Fruit fly (Drosophila melanogaster) whole organism, embryonic: Measurements from ENCODE around the gene ClC-c.
A peak's percentile ranks its signal among the peaks of the same experiment; 100 is the strongest.

Source experiments
- Aef1 ChIP-seq: fragments of 200-800 bp; sonication (Bioruptor generic); IDR thresholded peaks from 3 replicates; pipeline ENCODE4 v1.3.6; 2022; ENCODE audit warnings: missing biosample characterization, missing genetic modification characterization
- Antp ChIP-seq: fragments of 200-800 bp; sonication (Bioruptor generic); optimal IDR thresholded peaks from 3 replicates; lab custom pipeline; 2016; ENCODE audit warnings: missing biosample characterization, missing genetic modification characterization
- CG1024 ChIP-seq: fragments of 200-800 bp; sonication (Bioruptor generic); IDR thresholded peaks from 2 replicates; pipeline ENCODE4 v1.3.6; 2022; ENCODE audit warnings: missing biosample characterization, missing genetic modification characterization
- CG12104 ChIP-seq: fragments of 200-800 bp; sonication (Bioruptor generic); optimal IDR thresholded peaks from 3 replicates; lab custom pipeline; 2016; ENCODE audit warnings: missing biosample characterization, missing genetic modification characterization
- CG12769 ChIP-seq: fragments of 200-800 bp; sonication (Bioruptor generic); optimal IDR thresholded peaks from 2 replicates; lab custom pipeline; 2019; ENCODE audit warnings: missing biosample characterization, mild to moderate bottlenecking, missing genetic modification characterization, moderate library complexity
- CG13123 ChIP-seq: fragments of 200-800 bp; sonication (Bioruptor generic); optimal IDR thresholded peaks from 2 replicates; lab custom pipeline; 2016; ENCODE audit warnings: missing biosample characterization, missing genetic modification characterization
- CG14667 ChIP-seq: fragments of 200-800 bp; sonication (Bioruptor generic); IDR thresholded peaks from 2 replicates; pipeline ENCODE4 v1.3.6; 2022; ENCODE audit warnings: missing biosample characterization, missing genetic modification characterization
- CG17186 ChIP-seq: fragments of 200-800 bp; sonication (Bioruptor generic); optimal IDR thresholded peaks from 3 replicates; lab custom pipeline; 2017; ENCODE audit warnings: missing biosample characterization, missing genetic modification reagents, missing genetic modification characterization
- CG2875 ChIP-seq: fragments of 200-800 bp; sonication (Bioruptor generic); optimal IDR thresholded peaks from 2 replicates; lab custom pipeline; 2017; ENCODE audit warnings: missing biosample characterization, mild to moderate bottlenecking, missing genetic modification characterization, missing genetic modification reagents
- CG32767 ChIP-seq: fragments of 200-800 bp; sonication (Bioruptor generic); IDR thresholded peaks from 2 replicates; pipeline ENCODE4 v1.3.6; 2022; ENCODE audit warnings: missing biosample characterization, missing genetic modification characterization
- CG3995 ChIP-seq: fragments of 200-800 bp; sonication (Bioruptor generic); optimal IDR thresholded peaks from 3 replicates; lab custom pipeline; 2016; ENCODE audit warnings: missing biosample characterization, missing genetic modification characterization
- CG4707 ChIP-seq: fragments of 200-800 bp; sonication (Bioruptor generic); optimal IDR thresholded peaks from 2 replicates; lab custom pipeline; 2018; ENCODE audit warnings: missing biosample characterization, mild to moderate bottlenecking, missing genetic modification characterization, moderate library complexity
- CG5953 ChIP-seq: fragments of 200-800 bp; sonication (Bioruptor generic); IDR thresholded peaks from 2 replicates; pipeline ENCODE4 v1.3.6; 2022; ENCODE audit warnings: missing biosample characterization, missing genetic modification characterization
- CG6272 ChIP-seq: fragments of 200-800 bp; sonication (Bioruptor generic); IDR thresholded peaks from 2 replicates; pipeline ENCODE4 v1.3.6; 2022; ENCODE audit warnings: missing biosample characterization, missing genetic modification characterization
- CG8290 ChIP-seq, 3 experiments: fragments of 200-800 bp; sonication (Bioruptor generic); optimal IDR thresholded peaks; 2 replicates each; lab custom pipeline; 2016 to 2019; ENCODE audit warnings: missing biosample characterization in 3 of 3, missing genetic modification characterization in 3 of 3, mild to moderate bottlenecking in 2 of 3, moderate library complexity in 1 of 3
- CG9609 ChIP-seq: fragments of 200-800 bp; sonication (Bioruptor generic); optimal IDR thresholded peaks from 3 replicates; lab custom pipeline; 2016; ENCODE audit warnings: missing biosample characterization, missing genetic modification characterization
- D19A ChIP-seq: fragments of 200-800 bp; optimal IDR thresholded peaks from 3 replicates; lab custom pipeline; 2019; ENCODE audit warnings: missing biosample characterization, mild to moderate bottlenecking, missing genetic modification characterization, moderate library complexity
- Dp ChIP-seq: fragments of 200-800 bp; sonication (Bioruptor generic); optimal IDR thresholded peaks from 2 replicates; lab custom pipeline; 2018; ENCODE audit warnings: missing biosample characterization, mild to moderate bottlenecking, missing genetic modification characterization, moderate library complexity
- Fer3 ChIP-seq: fragments of 200-800 bp; sonication (Bioruptor generic); optimal IDR thresholded peaks from 2 replicates; lab custom pipeline; 2018; ENCODE audit warnings: missing biosample characterization, mild to moderate bottlenecking, missing genetic modification characterization, moderate library complexity
- Gug ChIP-seq: fragments of 200-800 bp; sonication (Bioruptor generic); IDR thresholded peaks from 4 replicates; pipeline ENCODE4 v1.3.6; 2022; ENCODE audit warnings: missing biosample characterization, missing genetic modification characterization
- HHEX ChIP-seq: fragments of 200-800 bp; sonication (Bioruptor generic); optimal IDR thresholded peaks from 3 replicates; lab custom pipeline; 2017; ENCODE audit warnings: missing biosample characterization, mild to moderate bottlenecking, missing genetic modification characterization, missing genetic modification reagents
- MESR4 ChIP-seq: fragments of 200-800 bp; sonication (Bioruptor generic); optimal IDR thresholded peaks from 2 replicates; lab custom pipeline; 2018; ENCODE audit warnings: missing biosample characterization, mild to moderate bottlenecking, missing genetic modification characterization, moderate library complexity
- Vsx1 ChIP-seq: fragments of 200-800 bp; sonication (Bioruptor generic); optimal IDR thresholded peaks from 2 replicates; lab custom pipeline; 2017; ENCODE audit warnings: missing biosample characterization, mild to moderate bottlenecking, missing genetic modification characterization, missing genetic modification reagents
- amos ChIP-seq: fragments of 200-800 bp; sonication (Bioruptor generic); IDR thresholded peaks from 2 replicates; pipeline ENCODE4 v1.3.6; 2022; ENCODE audit warnings: missing biosample characterization, missing genetic modification characterization; ENCODE audit not compliant: partially characterized antibody
- ara ChIP-seq: fragments of 200-800 bp; sonication (Bioruptor generic); IDR thresholded peaks from 2 replicates; pipeline ENCODE4 v1.3.6; 2022; ENCODE audit warnings: missing biosample characterization, missing genetic modification characterization
- az2 ChIP-seq: fragments of 200-800 bp; sonication (Bioruptor generic); optimal IDR thresholded peaks from 3 replicates; lab custom pipeline; 2016; ENCODE audit warnings: missing biosample characterization, missing genetic modification characterization
- btn ChIP-seq: fragments of 200-800 bp; sonication (Bioruptor generic); optimal IDR thresholded peaks from 2 replicates; lab custom pipeline; 2016; ENCODE audit warnings: missing biosample characterization, missing genetic modification characterization
- en ChIP-seq: fragments of 200-800 bp; sonication (Bioruptor generic); optimal IDR thresholded peaks from 2 replicates; lab custom pipeline; 2016; ENCODE audit warnings: missing biosample characterization, missing genetic modification characterization
- esg ChIP-seq: fragments of 200-800 bp; sonication (Bioruptor generic); conservative IDR thresholded peaks from 2 replicates; pipeline ENCODE4 v1.3.6; 2022; ENCODE audit warnings: missing biosample characterization, missing genetic modification characterization
- ewg ChIP-seq: fragments of 200-800 bp; sonication (Bioruptor generic); optimal IDR thresholded peaks from 3 replicates; lab custom pipeline; 2017; ENCODE audit warnings: mild to moderate bottlenecking, missing biosample characterization, missing genetic modification reagents, missing genetic modification characterization
- eyg ChIP-seq: fragments of 200-800 bp; sonication (Bioruptor generic); optimal IDR thresholded peaks from 3 replicates; lab custom pipeline; 2016; ENCODE audit warnings: missing biosample characterization, missing genetic modification characterization
- fd3F ChIP-seq: fragments of 200-800 bp; sonication (Bioruptor generic); optimal IDR thresholded peaks from 2 replicates; lab custom pipeline; 2018; ENCODE audit warnings: missing biosample characterization, mild to moderate bottlenecking, missing genetic modification characterization, moderate library complexity
- fd96Cb ChIP-seq: fragments of 200-800 bp; sonication (Bioruptor generic); optimal IDR thresholded peaks from 2 replicates; lab custom pipeline; 2018; ENCODE audit warnings: missing biosample characterization, mild to moderate bottlenecking, missing genetic modification characterization, moderate library complexity
- insv ChIP-seq, 2 experiments: fragments of 200-800 bp; sonication (Bioruptor generic); optimal IDR thresholded peaks; 3 replicates each; lab custom pipeline; 2016 to 2018; ENCODE audit warnings: missing biosample characterization in 2 of 2, missing genetic modification characterization in 2 of 2
- klu ChIP-seq: fragments of 200-800 bp; sonication (Bioruptor generic); IDR thresholded peaks from 2 replicates; pipeline ENCODE4 v1.3.6; 2022; ENCODE audit warnings: missing biosample characterization, missing genetic modification characterization
- pan ChIP-seq, 4 experiments: fragments of >200 bp in 3 of 4; fragments of 200-800 bp in 1 of 4; sonication (Bioruptor generic) in 1 of 4; optimal IDR thresholded peaks in 3 of 4; IDR thresholded peaks in 1 of 4; 2 replicates each; pipeline versions ENCODE4 v1.3.6 to Lab custom; 2017 to 2022; ENCODE audit warnings: missing biosample characterization in 2 of 4, missing genetic modification characterization in 2 of 4, mixed read lengths in 1 of 4
- psq ChIP-seq: fragments of 200-800 bp; sonication (Bioruptor generic); optimal IDR thresholded peaks from 2 replicates; lab custom pipeline; 2017; ENCODE audit warnings: missing biosample characterization, missing genetic modification characterization
- rib ChIP-seq: fragments of 200-800 bp; sonication (Bioruptor generic); IDR thresholded peaks from 2 replicates; pipeline ENCODE4 v1.3.6; 2022; ENCODE audit warnings: missing biosample characterization, missing genetic modification characterization
- ssp ChIP-seq: fragments of 200-800 bp; sonication (Bioruptor generic); IDR thresholded peaks from 2 replicates; pipeline ENCODE4 v1.3.6; 2022; ENCODE audit warnings: missing biosample characterization, missing genetic modification characterization
- sug ChIP-seq: fragments of 200-800 bp; optimal IDR thresholded peaks from 2 replicates; lab custom pipeline; 2019; ENCODE audit warnings: missing biosample characterization, mild to moderate bottlenecking, missing genetic modification characterization, moderate library complexity
- tll ChIP-seq, 2 experiments: fragments of 200-800 bp in 1 of 2; fragments of >200 bp in 1 of 2; sonication (Bioruptor generic) in 1 of 2; optimal IDR thresholded peaks; 2 replicates each; lab custom pipeline; 2017 to 2019; ENCODE audit warnings: missing biosample characterization in 2 of 2, missing genetic modification characterization in 2 of 2, mild to moderate bottlenecking in 1 of 2, moderate library complexity in 1 of 2
- trem ChIP-seq: fragments of 200-800 bp; optimal IDR thresholded peaks from 3 replicates; lab custom pipeline; 2019; ENCODE audit warnings: missing biosample characterization, mild to moderate bottlenecking, missing genetic modification characterization, moderate library complexity
- unpg ChIP-seq: fragments of 200-800 bp; sonication (Bioruptor generic); optimal IDR thresholded peaks from 3 replicates; lab custom pipeline; 2018; ENCODE audit warnings: missing biosample characterization, mild to moderate bottlenecking, missing genetic modification characterization, moderate library complexity
- usp ChIP-seq: fragments of >200 bp; optimal IDR thresholded peaks from 2 replicates; lab custom pipeline; 2017; ENCODE audit warnings: missing biosample characterization, missing genetic modification characterization
- vvl ChIP-seq: fragments of 200-800 bp; sonication (Bioruptor generic); IDR thresholded peaks from 2 replicates; pipeline ENCODE4 v1.3.6; 2022; ENCODE audit warnings: missing biosample characterization, missing genetic modification characterization
- zfh1 ChIP-seq: fragments of 200-800 bp; sonication (Bioruptor generic); IDR thresholded peaks from 3 replicates; pipeline ENCODE4 v1.3.6; 2022; ENCODE audit warnings: missing biosample characterization, missing genetic modification characterization

ClC-c gene

dm6 chr3L:16041260-16042079, 48.8 kb upstream of the ClC-c start (continued):
- peak; percentile 30; the same call in 1 of the 2 replicates for TF ChIP-seq CG6272 (GFP tag; lab: Robert Waterston, UW)

- TF ChIP-seq CG14667 (GFP tag; lab: Robert Waterston, UW) (no peak), D19A (peak; percentile 54), CG3995 (GFP tag; lab: Kevin White, UChicago) (no peak)
Measured at dm6 chr3L:16042080-16042344, 48.2 kb upstream of the ClC-c start.

dm6 chr3L:16042640-16043039, 47.6 kb upstream of the ClC-c start:
- TF ChIP-seq zfh1 (GFP tag; lab: Robert Waterston, UW), result no peak
- TF ChIP-seq MESR4 (GFP tag; lab: Kevin White, UChicago), result no peak
- TF ChIP-seq CG4707 (GFP tag; lab: Kevin White, UChicago), result no peak
- no peak for TF ChIP-seq psq
- no peak for TF ChIP-seq klu (GFP tag; lab: Robert Waterston, UW)
- no peak for TF ChIP-seq CG17186
- TF ChIP-seq CG5953 (GFP tag; lab: Robert Waterston, UW), result no peak
- no peak for TF ChIP-seq Gug (GFP tag; lab: Robert Waterston, UW)
- TF ChIP-seq fd3F (GFP tag; lab: Kevin White, UChicago), result no peak
- TF ChIP-seq insv (GFP tag; optimal IDR thresholded peaks at IDR 0.05; lab: Kevin White, UChicago), result peak in 1 of 2 experiments; percentile 76
- no peak for TF ChIP-seq az2 (GFP tag; lab: Kevin White, UChicago)
- no peak for TF ChIP-seq unpg
- no peak for TF ChIP-seq CG2875 (GFP tag; lab: Kevin White, UChicago)
- no peak for TF ChIP-seq amos (GFP tag; lab: Robert Waterston, UW)
- TF ChIP-seq CG9609 (GFP tag; lab: Kevin White, UChicago), result no peak
- TF ChIP-seq tll (GFP tag; optimal IDR thresholded peaks at IDR 0.05; lab: Kevin White, UChicago), result no peak
- TF ChIP-seq vvl (GFP tag; lab: Robert Waterston, UW), result no peak
- TF ChIP-seq sug (tag; lab: Kevin White, UChicago), result no peak
- TF ChIP-seq CG32767 (GFP tag; lab: Robert Waterston, UW), result no peak
- TF ChIP-seq CG12769 (tag; lab: Kevin White, UChicago), result peak; percentile 47
- TF ChIP-seq ssp (GFP tag; lab: Robert Waterston, UW), result no peak
- no peak for TF ChIP-seq trem (tag; lab: Kevin White, UChicago)
- TF ChIP-seq HHEX, result no peak
- no peak for TF ChIP-seq CG1024 (GFP tag; lab: Robert Waterston, UW)
- no peak for TF ChIP-seq CG13123 (GFP tag; lab: Kevin White, UChicago)
- no peak for TF ChIP-seq CG8290 (GFP tag; optimal IDR thresholded peaks at IDR 0.05; lab: Kevin White, UChicago)
- TF ChIP-seq CG8290 (tag; optimal IDR thresholded peaks at IDR 0.05; lab: Kevin White, UChicago), result peak in 1 of 2 experiments; percentile 5
- no peak for TF ChIP-seq Aef1 (GFP tag; lab: Robert Waterston, UW)
- no peak for TF ChIP-seq ara (GFP tag; lab: Robert Waterston, UW)
- TF ChIP-seq en (GFP tag; lab: Kevin White, UChicago), result no peak
- no peak for TF ChIP-seq ewg (GFP tag; lab: Kevin White, UChicago)
- peak; percentile 21 for TF ChIP-seq Vsx1 (GFP tag; lab: Kevin White, UChicago)
- TF ChIP-seq pan (optimal IDR thresholded peaks at IDR 0.05; lab: Kevin White, UChicago), result no peak
- no peak for TF ChIP-seq pan (GFP tag; optimal IDR thresholded peaks at IDR 0.05 in 1 of 2, IDR thresholded peaks at IDR 0.05 in 1 of 2)
- no peak for TF ChIP-seq Dp (GFP tag; lab: Kevin White, UChicago)
- TF ChIP-seq Antp, result no peak
- TF ChIP-seq btn (GFP tag; lab: Kevin White, UChicago), result no peak
- no peak for TF ChIP-seq esg
- TF ChIP-seq rib (GFP tag; lab: Robert Waterston, UW), result no peak
- TF ChIP-seq usp (GFP tag; lab: Kevin White, UChicago), result no peak
- no peak for TF ChIP-seq Fer3 (tag; lab: Kevin White, UChicago)
- TF ChIP-seq fd96Cb (tag; lab: Kevin White, UChicago), result no peak
- TF ChIP-seq eyg (GFP tag; lab: Kevin White, UChicago), result no peak
- TF ChIP-seq CG12104 (GFP tag; lab: Kevin White, UChicago), result no peak
